Worm (Caenorhabditis elegans) whole organism, late embryonic: ENCODE data around the gene F14H8.2.

Experiments
- C08G9.2 ChIP-seq: sonication (generic microtip); optimal IDR thresholded peaks from 2 replicates; lab custom pipeline; 2016; ENCODE audit warnings: mild to moderate bottlenecking, missing genetic modification characterization, moderate library complexity, missing compliant biosample characterization
- F13H6.1 ChIP-seq: sonication (generic microtip); optimal IDR thresholded peaks from 2 replicates; lab custom pipeline; 2016; ENCODE audit warnings: missing genetic modification characterization, missing compliant biosample characterization
- ceh-30 ChIP-seq: fragments of 150-350 bp; optimal IDR thresholded peaks from 2 replicates; lab custom pipeline; 2014; ENCODE audit warnings: missing biosample characterization, missing genetic modification characterization
- ceh-48 ChIP-seq: sonication (generic microtip); optimal IDR thresholded peaks from 2 replicates; lab custom pipeline; 2016; ENCODE audit warnings: missing genetic modification characterization, inconsistent platforms, missing compliant biosample characterization
- dve-1 ChIP-seq: sonication (generic microtip); optimal IDR thresholded peaks from 2 replicates; lab custom pipeline; 2017; ENCODE audit warnings: antibody characterized with exemption, mild to moderate bottlenecking, missing genetic modification characterization, missing compliant biosample characterization
- elt-2 ChIP-seq: sonication (generic microtip); optimal IDR thresholded peaks from 2 replicates; lab custom pipeline; 2016; ENCODE audit warnings: missing genetic modification reagents, missing genetic modification characterization, missing compliant biosample characterization
- ets-4 ChIP-seq: sonication (generic microtip); optimal IDR thresholded peaks from 2 replicates; lab custom pipeline; 2016; ENCODE audit warnings: missing genetic modification characterization, missing compliant biosample characterization
- hlh-30 ChIP-seq: sonication (generic microtip); optimal IDR thresholded peaks from 2 replicates; lab custom pipeline; 2017; ENCODE audit warnings: antibody characterized with exemption, missing genetic modification characterization, missing compliant biosample characterization; ENCODE audit not compliant: insufficient read depth
- lin-11 ChIP-seq: fragments of 200-800 bp; sonication (Bioruptor generic); optimal IDR thresholded peaks from 2 replicates; lab custom pipeline; 2018; ENCODE audit warnings: mild to moderate bottlenecking, missing genetic modification characterization, missing compliant biosample characterization
- pag-3 ChIP-seq: sonication (generic microtip); optimal IDR thresholded peaks from 2 replicates; lab custom pipeline; 2016; ENCODE audit warnings: missing compliant biosample characterization, missing genetic modification characterization, borderline replicate concordance
- pha-4 ChIP-seq: fragments of 150-350 bp; optimal IDR thresholded peaks from 2 replicates; lab custom pipeline; 2018; ENCODE audit warnings: missing biosample characterization, missing genetic modification reagents, missing genetic modification characterization
- tbx-2 ChIP-seq: sonication (generic microtip); optimal IDR thresholded peaks from 2 replicates; lab custom pipeline; 2016; ENCODE audit warnings: missing genetic modification characterization, missing compliant biosample characterization

DNA sequence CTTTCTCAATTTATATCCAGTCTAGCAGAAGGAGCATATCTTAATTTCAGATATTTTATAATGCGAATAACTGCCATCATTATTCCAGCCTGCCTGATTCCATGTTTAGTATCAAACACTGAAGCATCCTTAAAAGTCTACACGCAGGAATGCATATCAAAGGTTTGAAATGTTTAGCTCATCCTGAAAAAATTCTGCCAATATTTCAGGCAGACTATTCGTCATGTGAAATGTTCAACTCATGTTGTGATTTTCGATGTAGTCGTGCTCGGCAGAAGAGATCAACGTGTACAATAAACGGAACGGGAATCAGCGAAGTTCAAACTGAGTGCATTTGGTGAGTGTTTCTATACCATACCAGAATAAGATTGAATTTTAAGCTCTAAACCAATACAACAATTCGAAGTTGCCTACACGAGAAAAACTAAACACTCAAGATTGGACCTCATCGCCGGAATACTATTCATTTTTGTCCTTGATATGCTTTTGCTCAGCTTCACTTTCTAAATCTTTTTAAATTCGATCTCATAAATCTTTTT lies 20.6 kb downstream of the F14H8.2 start, which contains the start of gene T01C3.11:
- TF ChIP-seq hlh-30 (tag; lab: Kevin White, UChicago) (no peak), lin-11 (tag; lab: Kevin White, UChicago) (no peak), dve-1 (tag; lab: Kevin White, UChicago) (no peak), pha-4 (tag; lab: Kevin White, UChicago) (no peak), ets-4 (no peak), tbx-2 (tag; lab: Kevin White, UChicago) (no peak), elt-2 (no peak), pag-3 (no peak), F13H6.1 (no peak), ceh-48 (tag; lab: Kevin White, UChicago) (no peak), ceh-30 (tag; lab: Kevin White, UChicago) (no peak), C08G9.2 (tag; lab: Kevin White, UChicago) (no peak)
